Fruit fly (Drosophila melanogaster) whole organism, embryonic: Measurements from ENCODE around the gene Rpn12.

Experiments
- ATbp ChIP-seq: fragments of 200-800 bp; sonication (Bioruptor generic); optimal IDR thresholded peaks from 2 replicates; lab custom pipeline; 2017; ENCODE audit warnings: missing biosample characterization, mild to moderate bottlenecking, missing genetic modification characterization, missing genetic modification reagents
- Aef1 ChIP-seq: fragments of 200-800 bp; sonication (Bioruptor generic); IDR thresholded peaks from 3 replicates; pipeline ENCODE4 v1.3.6; 2022; ENCODE audit warnings: missing biosample characterization, missing genetic modification characterization
- C15 ChIP-seq: fragments of 200-800 bp; sonication (Bioruptor generic); IDR thresholded peaks from 3 replicates; pipeline ENCODE4 v1.3.6; 2022; ENCODE audit warnings: missing biosample characterization, missing genetic modification characterization
- CG10321 ChIP-seq: fragments of 200-800 bp; sonication (Bioruptor generic); IDR thresholded peaks from 2 replicates; pipeline ENCODE4 v1.3.6; 2022; ENCODE audit warnings: missing biosample characterization, missing genetic modification characterization
- CG11398 ChIP-seq: fragments of 200-800 bp; sonication (Bioruptor generic); optimal IDR thresholded peaks from 2 replicates; lab custom pipeline; 2016; ENCODE audit warnings: missing biosample characterization, missing genetic modification characterization
- CG12071 ChIP-seq: fragments of 200-800 bp; sonication (Bioruptor generic); optimal IDR thresholded peaks from 3 replicates; lab custom pipeline; 2018; ENCODE audit warnings: missing biosample characterization, mild to moderate bottlenecking, missing genetic modification characterization
- CG15601 ChIP-seq: fragments of 200-800 bp; sonication (Bioruptor generic); optimal IDR thresholded peaks from 3 replicates; lab custom pipeline; 2019; ENCODE audit warnings: missing biosample characterization, mild to moderate bottlenecking, missing genetic modification characterization, moderate library complexity
- CG1603 ChIP-seq: fragments of 200-800 bp; sonication (Bioruptor generic); optimal IDR thresholded peaks from 2 replicates; lab custom pipeline; 2019; ENCODE audit warnings: missing biosample characterization, mild to moderate bottlenecking, missing genetic modification characterization, moderate library complexity
- CG1792 ChIP-seq: fragments of 200-800 bp; sonication (Bioruptor generic); optimal IDR thresholded peaks from 2 replicates; lab custom pipeline; 2016; ENCODE audit warnings: missing biosample characterization, missing genetic modification characterization
- CG2875 ChIP-seq: fragments of 200-800 bp; sonication (Bioruptor generic); optimal IDR thresholded peaks from 2 replicates; lab custom pipeline; 2017; ENCODE audit warnings: missing biosample characterization, mild to moderate bottlenecking, missing genetic modification characterization, missing genetic modification reagents
- CG2889 ChIP-seq: fragments of 200-800 bp; sonication (Bioruptor generic); IDR thresholded peaks from 3 replicates; pipeline ENCODE4 v1.3.6; 2022; ENCODE audit warnings: missing biosample characterization, missing genetic modification characterization
- CG30020 ChIP-seq: fragments of 200-800 bp; optimal IDR thresholded peaks from 2 replicates; lab custom pipeline; 2019; ENCODE audit warnings: missing biosample characterization, mild to moderate bottlenecking, missing genetic modification characterization, moderate library complexity
- CG3281 ChIP-seq: fragments of 200-800 bp; sonication (Bioruptor generic); optimal IDR thresholded peaks from 3 replicates; lab custom pipeline; 2017; ENCODE audit warnings: missing biosample characterization, mild to moderate bottlenecking, missing genetic modification characterization
- CG3726 ChIP-seq: fragments of 200-800 bp; sonication (Bioruptor generic); IDR thresholded peaks from 3 replicates; pipeline ENCODE4, ENCODE4 v1.3.6; 2022; ENCODE audit warnings: missing biosample characterization, missing genetic modification characterization
- CG3995 ChIP-seq: fragments of 200-800 bp; sonication (Bioruptor generic); optimal IDR thresholded peaks from 3 replicates; lab custom pipeline; 2016; ENCODE audit warnings: missing biosample characterization, missing genetic modification characterization
- CG5180 ChIP-seq: fragments of 200-800 bp; sonication (Bioruptor generic); optimal IDR thresholded peaks from 3 replicates; lab custom pipeline; 2017; ENCODE audit warnings: missing biosample characterization, missing genetic modification characterization, mild to moderate bottlenecking, moderate library complexity, missing genetic modification reagents
- CG7963 ChIP-seq: fragments of 200-800 bp; sonication (Bioruptor generic); IDR thresholded peaks from 3 replicates; pipeline ENCODE4 v1.3.6; 2022; ENCODE audit warnings: missing biosample characterization, missing genetic modification characterization; ENCODE audit not compliant: partially characterized antibody
- CG9437 ChIP-seq: fragments of 200-800 bp; sonication (Bioruptor generic); optimal IDR thresholded peaks from 2 replicates; lab custom pipeline; 2018; ENCODE audit warnings: missing biosample characterization, mild to moderate bottlenecking, missing genetic modification characterization
- CG9609 ChIP-seq: fragments of 200-800 bp; sonication (Bioruptor generic); optimal IDR thresholded peaks from 3 replicates; lab custom pipeline; 2016; ENCODE audit warnings: missing biosample characterization, missing genetic modification characterization
- CG9876 ChIP-seq: fragments of 200-800 bp; sonication (Bioruptor generic); optimal IDR thresholded peaks from 2 replicates; lab custom pipeline; 2016; ENCODE audit warnings: missing biosample characterization, missing genetic modification characterization
- CTCF ChIP-seq: fragments of 200-800 bp; sonication (Bioruptor generic); optimal IDR thresholded peaks from 2 replicates; lab custom pipeline; 2017; ENCODE audit warnings: missing biosample characterization, mild to moderate bottlenecking, missing genetic modification characterization, moderate library complexity
- Chrac-16 ChIP-seq: fragments of 200-800 bp; sonication (Bioruptor generic); optimal IDR thresholded peaks from 3 replicates; lab custom pipeline; 2016; ENCODE audit warnings: missing biosample characterization, missing genetic modification characterization
- CoRest ChIP-seq: fragments of 200-800 bp; sonication (Bioruptor generic); optimal IDR thresholded peaks from 3 replicates; lab custom pipeline; 2018; ENCODE audit warnings: missing biosample characterization, mild to moderate bottlenecking, missing genetic modification characterization, moderate library complexity
- Deaf1 ChIP-seq: fragments of 200-800 bp; optimal IDR thresholded peaks from 3 replicates; lab custom pipeline; 2019; ENCODE audit warnings: missing biosample characterization, mild to moderate bottlenecking, missing genetic modification characterization, moderate library complexity
- Dfd ChIP-seq, 2 experiments: fragments of >200 bp; optimal IDR thresholded peaks; 2 replicates each; lab custom pipeline; 2017; ENCODE audit warnings: missing biosample characterization in 2 of 2, missing genetic modification characterization in 2 of 2
- Doc3 ChIP-seq: fragments of 200-800 bp; sonication (Bioruptor generic); IDR thresholded peaks from 3 replicates; pipeline ENCODE4 v1.3.6; 2022; ENCODE audit warnings: missing biosample characterization, missing genetic modification characterization; ENCODE audit not compliant: partially characterized antibody
- E2f2 ChIP-seq: fragments of 200-800 bp; sonication (Bioruptor generic); IDR thresholded peaks from 2 replicates; pipeline ENCODE4 v1.3.6; 2022; ENCODE audit warnings: missing biosample characterization, missing genetic modification characterization
- Eip74EF ChIP-seq, 2 experiments: fragments of 200-800 bp in 1 of 2; fragments of >200 bp in 1 of 2; sonication (Bioruptor generic) in 1 of 2; optimal IDR thresholded peaks; 2 replicates each; lab custom pipeline; 2017 to 2019; ENCODE audit warnings: missing biosample characterization in 2 of 2, missing genetic modification characterization in 2 of 2, mild to moderate bottlenecking in 1 of 2, moderate library complexity in 1 of 2
- Ets97D ChIP-seq: fragments of 200-800 bp; sonication (Bioruptor generic); optimal IDR thresholded peaks from 3 replicates; lab custom pipeline; 2016; ENCODE audit warnings: missing biosample characterization, missing genetic modification characterization
- Fer3 ChIP-seq: fragments of 200-800 bp; sonication (Bioruptor generic); optimal IDR thresholded peaks from 2 replicates; lab custom pipeline; 2018; ENCODE audit warnings: missing biosample characterization, mild to moderate bottlenecking, missing genetic modification characterization, moderate library complexity
- Mes4 ChIP-seq: fragments of 200-800 bp; sonication (Bioruptor generic); optimal IDR thresholded peaks from 2 replicates; lab custom pipeline; 2016; ENCODE audit warnings: missing biosample characterization, missing genetic modification characterization
- PHDP ChIP-seq: fragments of 200-800 bp; sonication (Bioruptor generic); optimal IDR thresholded peaks from 3 replicates; lab custom pipeline; 2018; ENCODE audit warnings: missing biosample characterization, mild to moderate bottlenecking, missing genetic modification characterization, moderate library complexity
- ara ChIP-seq: fragments of 200-800 bp; sonication (Bioruptor generic); IDR thresholded peaks from 2 replicates; pipeline ENCODE4 v1.3.6; 2022; ENCODE audit warnings: missing biosample characterization, missing genetic modification characterization
- corto ChIP-seq: fragments of 200-800 bp; sonication (Bioruptor generic); optimal IDR thresholded peaks from 2 replicates; lab custom pipeline; 2016; ENCODE audit warnings: missing biosample characterization, mild to moderate bottlenecking, missing genetic modification characterization, moderate library complexity
- crp ChIP-seq, 2 experiments: fragments of 200-800 bp; sonication (Bioruptor generic); optimal IDR thresholded peaks; 2 replicates in 1 of 2; 3 replicates in 1 of 2; lab custom pipeline; 2017; ENCODE audit warnings: missing biosample characterization in 2 of 2, missing genetic modification characterization in 2 of 2, mild to moderate bottlenecking in 1 of 2, moderate library complexity in 1 of 2
- dmrt99B ChIP-seq: fragments of 200-800 bp; sonication (Bioruptor generic); optimal IDR thresholded peaks from 2 replicates; lab custom pipeline; 2018; ENCODE audit warnings: missing biosample characterization, mild to moderate bottlenecking, missing genetic modification characterization, moderate library complexity
- en ChIP-seq: fragments of 200-800 bp; sonication (Bioruptor generic); optimal IDR thresholded peaks from 2 replicates; lab custom pipeline; 2016; ENCODE audit warnings: missing biosample characterization, missing genetic modification characterization
- ken ChIP-seq: fragments of 200-800 bp; sonication (Bioruptor generic); IDR thresholded peaks from 3 replicates; pipeline ENCODE4 v1.3.6; 2022; ENCODE audit warnings: missing biosample characterization, missing genetic modification characterization
- lov ChIP-seq, 2 experiments: fragments of 200-800 bp in 1 of 2; fragments of >200 bp in 1 of 2; sonication (Bioruptor generic) in 1 of 2; IDR thresholded peaks in 1 of 2; optimal IDR thresholded peaks in 1 of 2; 2 replicates in 1 of 2; 3 replicates in 1 of 2; pipeline versions ENCODE4 v1.3.6 to Lab custom; 2017 to 2022; ENCODE audit warnings: missing biosample characterization in 1 of 2, missing genetic modification characterization in 1 of 2
- luna ChIP-seq: fragments of 200-800 bp; sonication (Bioruptor generic); optimal IDR thresholded peaks from 2 replicates; lab custom pipeline; 2016; ENCODE audit warnings: missing biosample characterization, missing genetic modification characterization
- nom ChIP-seq: fragments of 200-800 bp; sonication (Bioruptor generic); optimal IDR thresholded peaks from 2 replicates; lab custom pipeline; 2017; ENCODE audit warnings: missing biosample characterization, missing genetic modification characterization, mild to moderate bottlenecking, moderate library complexity, missing genetic modification reagents
- pb ChIP-seq: fragments of 200-800 bp; sonication (Bioruptor generic); optimal IDR thresholded peaks from 3 replicates; lab custom pipeline; 2016; ENCODE audit warnings: missing biosample characterization, missing genetic modification characterization
- ranshi ChIP-seq: fragments of 200-800 bp; sonication (Bioruptor generic); IDR thresholded peaks from 2 replicates; pipeline ENCODE4 v1.3.6; 2022; ENCODE audit warnings: missing biosample characterization, missing genetic modification characterization
- sens ChIP-seq: fragments of 200-800 bp; sonication (Bioruptor generic); peaks from one replicate; lab custom pipeline; 2016; ENCODE audit warnings: missing biosample characterization, missing genetic modification characterization
- seq ChIP-seq: fragments of 200-800 bp; sonication (Bioruptor generic); IDR thresholded peaks from 2 replicates; pipeline ENCODE4 v1.3.6; 2022; ENCODE audit warnings: missing biosample characterization, missing genetic modification characterization
- sob ChIP-seq: fragments of 200-800 bp; sonication (Bioruptor generic); IDR thresholded peaks from 2 replicates; pipeline ENCODE4 v1.3.6; 2022; ENCODE audit warnings: missing biosample characterization, missing genetic modification characterization
- stc ChIP-seq: fragments of 200-800 bp; sonication (Bioruptor generic); IDR thresholded peaks from 2 replicates; pipeline ENCODE4 v1.3.6; 2022; ENCODE audit warnings: missing biosample characterization, missing genetic modification characterization
- tio ChIP-seq: fragments of 200-800 bp; sonication (Bioruptor generic); optimal IDR thresholded peaks from 2 replicates; lab custom pipeline; 2017; ENCODE audit warnings: missing biosample characterization, missing genetic modification characterization, inconsistent platforms
- unc-4 ChIP-seq: fragments of 200-800 bp; sonication (Bioruptor generic); IDR thresholded peaks from 2 replicates; pipeline ENCODE4 v1.3.6; 2022; ENCODE audit warnings: missing biosample characterization, missing genetic modification characterization; ENCODE audit not compliant: partially characterized antibody
- unpg ChIP-seq: fragments of 200-800 bp; sonication (Bioruptor generic); optimal IDR thresholded peaks from 3 replicates; lab custom pipeline; 2018; ENCODE audit warnings: missing biosample characterization, mild to moderate bottlenecking, missing genetic modification characterization, moderate library complexity
- zen ChIP-seq: fragments of 200-800 bp; sonication (Bioruptor generic); optimal IDR thresholded peaks from 3 replicates; lab custom pipeline; 2018; ENCODE audit warnings: missing biosample characterization, mild to moderate bottlenecking, missing genetic modification characterization, moderate library complexity

The Rpn12 gene

DNA sequence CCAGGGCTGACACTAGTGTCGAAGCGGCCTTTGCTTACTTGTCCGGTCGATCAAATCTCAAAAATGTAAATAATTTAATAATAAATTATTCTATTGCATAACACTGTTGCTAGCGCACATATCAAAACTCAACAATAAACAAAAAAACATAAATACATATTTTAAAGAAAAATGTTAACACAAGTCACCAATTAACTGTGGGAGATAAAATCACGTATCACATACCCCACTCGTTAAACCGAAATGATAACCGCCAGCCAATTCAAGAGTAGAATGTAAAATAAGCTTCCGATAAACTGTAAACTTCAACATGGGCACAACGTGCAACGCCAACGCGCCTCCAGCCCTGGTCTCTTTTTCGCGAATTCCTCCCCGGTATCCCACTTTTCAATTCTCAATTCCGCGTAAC, 19.9 kb downstream of the Rpn12 start, which contains the start of gene Arts (continued):
- TF ChIP-seq lov (optimal IDR thresholded peaks at IDR 0.05; lab: Kevin White, UChicago) (no peak), lov (GFP tag; IDR thresholded peaks at IDR 0.05; lab: Robert Waterston, UW) (no peak), ranshi (no peak), CG9876 (GFP tag; lab: Kevin White, UChicago) (no peak), pb (GFP tag; lab: Kevin White, UChicago) (no peak), unc-4 (GFP tag; lab: Robert Waterston, UW) (no peak), sens (GFP tag; lab: Kevin White, UChicago) (peak; percentile 66), crp (GFP tag; optimal IDR thresholded peaks at IDR 0.05; lab: Kevin White, UChicago) (no peak), luna (GFP tag; lab: Kevin White, UChicago) (no peak), unpg (peak; percentile 12), CTCF (GFP tag; lab: Kevin White, UChicago) (peak; percentile 67), en (GFP tag; lab: Kevin White, UChicago) (no peak), zen (tag; lab: Kevin White, UChicago) (no peak), Eip74EF (GFP tag; optimal IDR thresholded peaks at IDR 0.05; lab: Kevin White, UChicago) (no peak), ara (GFP tag; lab: Robert Waterston, UW) (no peak), C15 (GFP tag; lab: Robert Waterston, UW) (no peak), Fer3 (peak; percentile 26), dmrt99B (tag; lab: Kevin White, UChicago) (peak; percentile 2), CG2875 (no peak), Ets97D (GFP tag; lab: Kevin White, UChicago) (no peak), nom (no peak), CG3281 (GFP tag; lab: Kevin White, UChicago) (peak; percentile 43), CG5180 (GFP tag; lab: Kevin White, UChicago) (no peak), Dfd (GFP tag; optimal IDR thresholded peaks at IDR 0.05; lab: Kevin White, UChicago) (no peak), PHDP (tag; lab: Kevin White, UChicago) (peak; percentile 25), CG10321 (GFP tag; lab: Robert Waterston, UW) (no peak), ATbp (GFP tag; lab: Kevin White, UChicago) (no peak), CG3726 (GFP tag; lab: Robert Waterston, UW) (no peak), CoRest (tag; lab: Kevin White, UChicago) (peak; percentile 36), tio (GFP tag; lab: Kevin White, UChicago) (no peak), Mes4 (GFP tag; lab: Kevin White, UChicago) (no peak), ken (no peak), CG9609 (GFP tag; lab: Kevin White, UChicago) (peak; percentile 22), CG30020 (peak; percentile 32), CG7963 (GFP tag; lab: Robert Waterston, UW) (no peak), CG2889 (GFP tag; lab: Robert Waterston, UW) (no peak), Doc3 (GFP tag; lab: Robert Waterston, UW) (no peak), CG12071 (GFP tag; lab: Kevin White, UChicago) (no peak), Deaf1 (no peak), stc (GFP tag; lab: Robert Waterston, UW) (no peak), sob (no peak), E2f2 (GFP tag; lab: Robert Waterston, UW) (no peak), CG9437 (peak; percentile 20), CG11398 (GFP tag; lab: Kevin White, UChicago) (no peak), corto (GFP tag; lab: Kevin White, UChicago) (no peak), CG1603 (tag; lab: Kevin White, UChicago) (peak; percentile 18), CG1792 (GFP tag; lab: Kevin White, UChicago) (no peak), CG15601 (no peak), Aef1 (GFP tag; lab: Robert Waterston, UW) (no peak), CG3995 (GFP tag; lab: Kevin White, UChicago) (peak; percentile 91), Chrac-16 (GFP tag; lab: Kevin White, UChicago) (peak; percentile 25), seq (GFP tag; lab: Robert Waterston, UW) (no peak)
